Worm (Caenorhabditis elegans) whole organism, young adult: ENCODE data around the gene D1054.19.

Source experiments
- F22D6.2 ChIP-seq: sonication (generic microtip); optimal IDR thresholded peaks from 2 replicates; lab custom pipeline; 2016; ENCODE audit warnings: mild to moderate bottlenecking, missing genetic modification characterization, missing compliant biosample characterization
- F37B4.10 ChIP-seq: fragments of 200-800 bp; sonication (Bioruptor generic); IDR thresholded peaks from 2 replicates; pipeline ENCODE4 v1.3.6; 2022; ENCODE audit warnings: missing genetic modification characterization, missing compliant biosample characterization
- F52B5.7 ChIP-seq: sonication (generic microtip); optimal IDR thresholded peaks from 2 replicates; lab custom pipeline; 2016; ENCODE audit warnings: mild to moderate bottlenecking, missing genetic modification characterization, missing compliant biosample characterization
- F57A8.1 ChIP-seq: fragments of 200-800 bp; sonication (Bioruptor generic); optimal IDR thresholded peaks from 2 replicates; lab custom pipeline; 2018; ENCODE audit warnings: mild to moderate bottlenecking, missing genetic modification characterization, moderate library complexity, missing compliant biosample characterization
- F57C9.4 ChIP-seq: sonication (generic microtip); optimal IDR thresholded peaks from 2 replicates; lab custom pipeline; 2017; ENCODE audit warnings: mild to moderate bottlenecking, missing genetic modification characterization, missing compliant biosample characterization
- K11D2.4 ChIP-seq: fragments of 200-800 bp; sonication (Bioruptor generic); IDR thresholded peaks from 2 replicates; pipeline ENCODE4 v1.3.6; 2022; ENCODE audit warnings: missing genetic modification reagents, missing genetic modification characterization, missing compliant biosample characterization
- T07F8.4 ChIP-seq: sonication (generic microtip); optimal IDR thresholded peaks from 2 replicates; lab custom pipeline; 2016; ENCODE audit warnings: mild to moderate bottlenecking, missing genetic modification characterization, moderate library complexity, missing compliant biosample characterization
- Y53G8AR.9 ChIP-seq: fragments of 200-800 bp; sonication (Bioruptor generic); conservative IDR thresholded peaks from 2 replicates; pipeline ENCODE4 v1.3.6; 2022; ENCODE audit warnings: missing genetic modification reagents, missing genetic modification characterization, missing compliant biosample characterization
- Y95B8A.8 ChIP-seq: fragments of 200-800 bp; sonication (Bioruptor generic); IDR thresholded peaks from 2 replicates; pipeline ENCODE4 v1.3.6; 2022; ENCODE audit warnings: missing genetic modification reagents, missing genetic modification characterization, missing compliant biosample characterization
- attf-3 ChIP-seq: fragments of 200-800 bp; sonication (Bioruptor generic); conservative IDR thresholded peaks from 2 replicates; pipeline ENCODE4 v1.3.6; 2022; ENCODE audit warnings: missing genetic modification reagents, missing genetic modification characterization, missing compliant biosample characterization
- attf-5 ChIP-seq: fragments of 200-800 bp; sonication (Bioruptor generic); optimal IDR thresholded peaks from 2 replicates; lab custom pipeline; 2018; ENCODE audit warnings: mild to moderate bottlenecking, missing genetic modification characterization, missing compliant biosample characterization
- bed-1 ChIP-seq: fragments of 200-800 bp; sonication (Bioruptor generic); IDR thresholded peaks from 2 replicates; pipeline ENCODE4 v1.3.6; 2022; ENCODE audit warnings: missing genetic modification reagents, missing genetic modification characterization, missing compliant biosample characterization
- ccch-3 ChIP-seq: fragments of 200-800 bp; sonication (Bioruptor generic); optimal IDR thresholded peaks from 2 replicates; lab custom pipeline; 2018; ENCODE audit warnings: mild to moderate bottlenecking, missing genetic modification characterization, missing compliant biosample characterization
- cebp-1 ChIP-seq, 2 experiments: fragments of 200-800 bp in 1 of 2; sonication (Bioruptor generic) in 1 of 2; sonication (generic microtip) in 1 of 2; IDR thresholded peaks in 1 of 2; optimal IDR thresholded peaks in 1 of 2; 2 replicates each; pipeline versions ENCODE4 v1.3.6 to Lab custom; 2017 to 2022; ENCODE audit warnings: missing compliant biosample characterization in 2 of 2, missing genetic modification characterization in 2 of 2, mild to moderate bottlenecking in 1 of 2, missing genetic modification reagents in 1 of 2, moderate library complexity in 1 of 2
- ceh-100 ChIP-seq: fragments of 200-800 bp; sonication (Bioruptor generic); IDR thresholded peaks from 2 replicates; pipeline ENCODE4 v1.3.6; 2022; ENCODE audit warnings: missing genetic modification reagents, missing genetic modification characterization, missing compliant biosample characterization
- ceh-27 ChIP-seq: fragments of 200-800 bp; sonication (Bioruptor generic); optimal IDR thresholded peaks from 2 replicates; lab custom pipeline; 2018; ENCODE audit warnings: mild to moderate bottlenecking, missing genetic modification characterization, moderate library complexity, missing compliant biosample characterization
- ceh-58 ChIP-seq: fragments of 200-800 bp; sonication (Bioruptor generic); IDR thresholded peaks from 2 replicates; pipeline ENCODE4 v1.3.6; 2022; ENCODE audit warnings: missing genetic modification characterization, missing compliant biosample characterization
- chd-7 ChIP-seq: sonication (generic microtip); optimal IDR thresholded peaks from 2 replicates; lab custom pipeline; 2016; ENCODE audit warnings: mild to moderate bottlenecking, missing genetic modification characterization, moderate library complexity, missing compliant biosample characterization
- dpl-1 ChIP-seq: fragments of 150-350 bp; optimal IDR thresholded peaks from 2 replicates; lab custom pipeline; 2014; ENCODE audit warnings: missing biosample characterization, missing genetic modification reagents, missing genetic modification characterization
- efl-1 ChIP-seq: fragments of 150-350 bp; optimal IDR thresholded peaks from 2 replicates; lab custom pipeline; 2014; ENCODE audit warnings: missing biosample characterization, missing genetic modification reagents, missing genetic modification characterization
- egl-44 ChIP-seq: fragments of 200-800 bp; sonication (Bioruptor generic); IDR thresholded peaks from 2 replicates; pipeline ENCODE4 v1.3.6; 2022; ENCODE audit warnings: missing genetic modification reagents, missing genetic modification characterization, missing compliant biosample characterization
- egrh-3 ChIP-seq: fragments of 200-800 bp; sonication (Bioruptor generic); IDR thresholded peaks from 2 replicates; pipeline ENCODE4 v1.3.6; 2022; ENCODE audit warnings: missing genetic modification reagents, missing genetic modification characterization, missing compliant biosample characterization
- ets-4 ChIP-seq: fragments of 200-800 bp; sonication (Bioruptor generic); optimal IDR thresholded peaks from 2 replicates; lab custom pipeline; 2018; ENCODE audit warnings: mild to moderate bottlenecking, missing genetic modification characterization, missing compliant biosample characterization
- him-1 ChIP-seq: sonication (generic microtip); optimal IDR thresholded peaks from 2 replicates; lab custom pipeline; 2016; ENCODE audit warnings: missing genotype, missing genetic modification reagents, missing genetic modification characterization, missing compliant biosample characterization
- hlh-12 ChIP-seq: sonication (generic microtip); optimal IDR thresholded peaks from 2 replicates; lab custom pipeline; 2016; ENCODE audit warnings: missing genetic modification characterization, missing compliant biosample characterization
- let-526 ChIP-seq: fragments of 200-800 bp; sonication (Bioruptor generic); IDR thresholded peaks from 2 replicates; pipeline ENCODE4 v1.3.6; 2022; ENCODE audit warnings: missing genetic modification reagents, missing genetic modification characterization, missing compliant biosample characterization
- lir-1 ChIP-seq: fragments of 200-800 bp; sonication (Bioruptor generic); conservative IDR thresholded peaks from 2 replicates; pipeline ENCODE4 v1.3.6; 2022; ENCODE audit warnings: missing genetic modification reagents, missing genetic modification characterization, missing compliant biosample characterization
- lsy-27 ChIP-seq: sonication (generic microtip); optimal IDR thresholded peaks from 2 replicates; lab custom pipeline; 2017; ENCODE audit warnings: missing genetic modification characterization, mild to moderate bottlenecking, missing compliant biosample characterization, antibody characterized with exemption, missing genotype, borderline replicate concordance; ENCODE audit not compliant: insufficient read depth
- madf-10 ChIP-seq: sonication (generic microtip); optimal IDR thresholded peaks from 2 replicates; lab custom pipeline; 2016; ENCODE audit warnings: mild to moderate bottlenecking, missing genetic modification characterization, missing compliant biosample characterization
- madf-3 ChIP-seq: fragments of 200-800 bp; sonication (Bioruptor generic); IDR thresholded peaks from 2 replicates; pipeline ENCODE4 v1.3.6; 2022; ENCODE audit warnings: missing genetic modification reagents, missing genetic modification characterization, missing compliant biosample characterization
- mxl-1 ChIP-seq: sonication (generic microtip); optimal IDR thresholded peaks from 2 replicates; lab custom pipeline; 2016; ENCODE audit warnings: missing genetic modification characterization, missing compliant biosample characterization
- nfyb-1 ChIP-seq: fragments of 200-800 bp; sonication (Bioruptor generic); IDR thresholded peaks from 2 replicates; pipeline ENCODE4 v1.3.6; 2022; ENCODE audit warnings: missing genetic modification reagents, missing genetic modification characterization, missing compliant biosample characterization
- nhr-80 ChIP-seq: sonication (generic microtip); optimal IDR thresholded peaks from 2 replicates; lab custom pipeline; 2016; ENCODE audit warnings: missing genetic modification characterization, missing compliant biosample characterization
- pbrm-1 ChIP-seq: fragments of 200-800 bp; sonication (Bioruptor generic); IDR thresholded peaks from 2 replicates; pipeline ENCODE4 v1.3.6; 2022; ENCODE audit warnings: missing genetic modification reagents, missing genetic modification characterization, missing compliant biosample characterization
- pha-4 ChIP-seq: fragments of 150-350 bp; sonication (generic microtip); optimal IDR thresholded peaks from 2 replicates; lab custom pipeline; 2014; ENCODE audit warnings: missing biosample characterization, missing genetic modification reagents, missing genetic modification characterization
- sea-2 ChIP-seq: fragments of 200-800 bp; sonication (Bioruptor generic); IDR thresholded peaks from 2 replicates; pipeline ENCODE4 v1.3.6; 2022; ENCODE audit warnings: missing genetic modification characterization, missing compliant biosample characterization
- somi-1 ChIP-seq: fragments of 200-800 bp; sonication (Bioruptor generic); optimal IDR thresholded peaks from 2 replicates; lab custom pipeline; 2018; ENCODE audit warnings: mild to moderate bottlenecking, missing genetic modification characterization, missing compliant biosample characterization
- tbp1 ChIP-seq: fragments of 200-800 bp; sonication (Bioruptor generic); optimal IDR thresholded peaks from 2 replicates; lab custom pipeline; 2018; ENCODE audit warnings: mild to moderate bottlenecking, missing genetic modification characterization, missing compliant biosample characterization
- zim-3 ChIP-seq: sonication (generic microtip); optimal IDR thresholded peaks from 2 replicates; lab custom pipeline; 2017; ENCODE audit warnings: mild to moderate bottlenecking, missing genetic modification characterization, moderate library complexity, missing compliant biosample characterization
- ztf-22 ChIP-seq: fragments of 200-800 bp; sonication (Bioruptor generic); optimal IDR thresholded peaks from 2 replicates; lab custom pipeline; 2018; ENCODE audit warnings: mild to moderate bottlenecking, missing genetic modification characterization, moderate library complexity, missing compliant biosample characterization
- ztf-25 ChIP-seq: fragments of 200-800 bp; sonication (Bioruptor generic); IDR thresholded peaks from 2 replicates; pipeline ENCODE4 v1.3.6; 2022; ENCODE audit warnings: missing genetic modification reagents, missing genetic modification characterization, missing compliant biosample characterization
- ztf-26 ChIP-seq: sonication (generic microtip); optimal IDR thresholded peaks from 2 replicates; lab custom pipeline; 2017; ENCODE audit warnings: missing genetic modification characterization, missing compliant biosample characterization

D1054.19 gene

ce11 chrV:10793498-10793897 lies 2.1 kb upstream of the D1054.19 start, which contains the start of gene ule-3:
Gene ule-3, plus strand, starts transcription at chrV:10793798.
- TF ChIP-seq dpl-1 (GFP tag; lab: Kevin White, UChicago) (no peak), madf-3 (no peak), lsy-27 (no peak), somi-1 (GFP tag; lab: Kevin White, UChicago) (no peak), chd-7 (no peak), cebp-1 (GFP tag; IDR thresholded peaks at IDR 0.05; lab: Robert Waterston, UW) (no peak), cebp-1 (tag; optimal IDR thresholded peaks at IDR 0.05; lab: Kevin White, UChicago) (no peak), zim-3 (tag; lab: Kevin White, UChicago) (no peak), bed-1 (GFP tag; lab: Robert Waterston, UW) (no peak)

DNA sequence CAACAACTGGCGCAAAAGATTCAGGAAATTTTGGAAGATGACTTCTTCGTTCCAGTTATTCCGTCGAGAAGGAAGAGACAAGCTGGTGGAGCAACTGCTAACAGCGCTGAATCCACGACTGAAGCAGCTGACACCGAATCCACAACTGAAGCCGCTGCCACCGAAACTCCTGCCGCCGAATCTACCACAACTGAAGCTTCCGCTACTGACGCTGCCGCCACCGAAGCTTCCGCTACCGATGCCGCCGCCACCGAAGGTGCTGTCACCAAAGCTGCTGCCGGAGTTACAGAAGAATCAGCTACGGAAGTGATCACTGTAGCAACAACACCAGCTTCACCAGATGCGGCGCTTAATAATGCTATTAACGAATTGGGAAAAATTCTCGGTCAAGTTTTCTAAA lies 1.1 kb upstream of the D1054.19 start:
- no peak for TF ChIP-seq F37B4.10 (GFP tag; lab: Robert Waterston, UW)
- TF ChIP-seq sea-2 (GFP tag; lab: Robert Waterston, UW) = no peak
- TF ChIP-seq let-526 (GFP tag; lab: Robert Waterston, UW) = no peak
- TF ChIP-seq ceh-58 (GFP tag; lab: Robert Waterston, UW) = 0 out of 2 replicates have a peak, but pooled peaks have one; percentile 61
- no peak for TF ChIP-seq ztf-25 (GFP tag; lab: Robert Waterston, UW)
- TF ChIP-seq attf-5 = no peak
- TF ChIP-seq mxl-1 (tag; lab: Kevin White, UChicago) = no peak
- TF ChIP-seq dpl-1 (GFP tag; lab: Kevin White, UChicago) = no peak
- TF ChIP-seq attf-3 (GFP tag; lab: Robert Waterston, UW) = 0 out of 2 replicates have a peak, but pooled peaks have one; percentile 31
- TF ChIP-seq egrh-3 = peak; percentile 56; the same call in 1 of the 2 replicates

- TF ChIP-seq nfyb-1 (GFP tag; lab: Robert Waterston, UW) = no peak
- no peak for TF ChIP-seq F52B5.7 (tag; lab: Kevin White, UChicago)
- TF ChIP-seq egl-44 = no peak
- no peak for TF ChIP-seq K11D2.4
- TF ChIP-seq Y53G8AR.9 (GFP tag; lab: Robert Waterston, UW) = no peak
- TF ChIP-seq ccch-3 (GFP tag; lab: Kevin White, UChicago) = no peak
- no peak for TF ChIP-seq ceh-27 (GFP tag; lab: Kevin White, UChicago)
- TF ChIP-seq ceh-100 (GFP tag; lab: Robert Waterston, UW) = no peak
- TF ChIP-seq lir-1 (GFP tag; lab: Robert Waterston, UW) = no peak
- no peak for TF ChIP-seq efl-1 (GFP tag; lab: Kevin White, UChicago)
- TF ChIP-seq F22D6.2 (tag; lab: Kevin White, UChicago) = no peak
- no peak for TF ChIP-seq ztf-26 (tag; lab: Kevin White, UChicago)
- no peak for TF ChIP-seq F57A8.1
- no peak for TF ChIP-seq F57C9.4 (tag; lab: Kevin White, UChicago)
- TF ChIP-seq him-1 = no peak
- TF ChIP-seq T07F8.4 (tag; lab: Kevin White, UChicago) = no peak
- TF ChIP-seq pbrm-1 (GFP tag; lab: Robert Waterston, UW) = no peak
- TF ChIP-seq Y95B8A.8 (GFP tag; lab: Robert Waterston, UW) = no peak
These were observed 2.5 kb downstream of the D1054.19 start, which contains the start of gene srh-184 for ce11 chrV:10798090-10798489. Gene srh-184, minus strand, starts transcription at chrV:10798190.

- TF ChIP-seq chd-7 = no peak
- TF ChIP-seq nhr-80 = peak; percentile 87
- peak; percentile 41 for TF ChIP-seq ztf-22 (GFP tag; lab: Kevin White, UChicago)
- peak; percentile 13 for TF ChIP-seq madf-10 (tag; lab: Kevin White, UChicago)
- TF ChIP-seq pha-4 (tag; lab: Kevin White, UChicago) = peak; percentile 35
- peak; percentile 48 for TF ChIP-seq ets-4
- no peak for TF ChIP-seq cebp-1 (GFP tag; IDR thresholded peaks at IDR 0.05; lab: Robert Waterston, UW)
- peak; percentile 13 for TF ChIP-seq cebp-1 (tag; optimal IDR thresholded peaks at IDR 0.05; lab: Kevin White, UChicago)
- TF ChIP-seq K11D2.4 = no peak
- TF ChIP-seq hlh-12 (tag; lab: Kevin White, UChicago) = no peak
- TF ChIP-seq tbp1 (GFP tag; lab: Kevin White, UChicago) = peak; percentile 13
These were observed 5.6 kb downstream of the D1054.19 start, which contains the start of gene D1054.18 for ce11 chrV:10801154-10801553. Gene D1054.18, minus strand, starts transcription at chrV:10801198.
